Worm (Caenorhabditis elegans) whole organism, late embryonic: ENCODE results near the gene fbxa-155.

Source experiments
- K09A11.1 ChIP-seq: sonication (generic microtip); optimal IDR thresholded peaks from 2 replicates; lab custom pipeline; 2017; ENCODE audit warnings: antibody characterized with exemption, mild to moderate bottlenecking, missing genetic modification characterization, missing compliant biosample characterization; ENCODE audit not compliant: insufficient read depth
- ahr-1 ChIP-seq: sonication (generic microtip); optimal IDR thresholded peaks from 2 replicates; lab custom pipeline; 2016; ENCODE audit warnings: missing genetic modification characterization, missing compliant biosample characterization
- ceh-19 ChIP-seq: fragments of 200-800 bp; sonication (Bioruptor generic); optimal IDR thresholded peaks from 2 replicates; lab custom pipeline; 2018; ENCODE audit warnings: mild to moderate bottlenecking, missing genetic modification characterization, missing compliant biosample characterization
- ceh-31 ChIP-seq: sonication (generic microtip); optimal IDR thresholded peaks from 2 replicates; lab custom pipeline; 2016; ENCODE audit warnings: missing genetic modification characterization, missing compliant biosample characterization
- ceh-34 ChIP-seq: sonication (generic microtip); optimal IDR thresholded peaks from 2 replicates; lab custom pipeline; 2016; ENCODE audit warnings: mild to moderate bottlenecking, missing genetic modification characterization, missing compliant biosample characterization
- ceh-45 ChIP-seq: fragments of 200-800 bp; sonication (Bioruptor generic); IDR thresholded peaks from 2 replicates; pipeline ENCODE4 v1.3.6; 2022; ENCODE audit warnings: missing genetic modification reagents, missing genetic modification characterization, missing compliant biosample characterization
- ceh-48 ChIP-seq: sonication (generic microtip); optimal IDR thresholded peaks from 2 replicates; lab custom pipeline; 2016; ENCODE audit warnings: missing genetic modification characterization, inconsistent platforms, missing compliant biosample characterization
- ceh-6 ChIP-seq: fragments of 200-800 bp; sonication (Bioruptor generic); optimal IDR thresholded peaks from 2 replicates; lab custom pipeline; 2018; ENCODE audit warnings: mild to moderate bottlenecking, missing genetic modification characterization, missing compliant biosample characterization
- ceh-9 ChIP-seq: sonication (generic microtip); optimal IDR thresholded peaks from 2 replicates; lab custom pipeline; 2016; ENCODE audit warnings: mild to moderate bottlenecking, missing genetic modification characterization, inconsistent platforms, missing compliant biosample characterization
- elt-2 ChIP-seq: sonication (generic microtip); optimal IDR thresholded peaks from 2 replicates; lab custom pipeline; 2016; ENCODE audit warnings: missing genetic modification reagents, missing genetic modification characterization, missing compliant biosample characterization
- elt-4 ChIP-seq: sonication (generic microtip); optimal IDR thresholded peaks from 2 replicates; lab custom pipeline; 2016; ENCODE audit warnings: missing genetic modification characterization, missing compliant biosample characterization
- ets-4 ChIP-seq: sonication (generic microtip); optimal IDR thresholded peaks from 2 replicates; lab custom pipeline; 2016; ENCODE audit warnings: missing genetic modification characterization, missing compliant biosample characterization
- fax-1 ChIP-seq: sonication (generic microtip); optimal IDR thresholded peaks from 2 replicates; lab custom pipeline; 2016; ENCODE audit warnings: missing genotype, missing genetic modification characterization, missing compliant biosample characterization
- fkh-10 ChIP-seq: fragments of 150-350 bp; optimal IDR thresholded peaks from 2 replicates; lab custom pipeline; 2014; ENCODE audit warnings: missing biosample characterization, missing genetic modification reagents, missing genetic modification characterization
- gmeb-2 ChIP-seq: sonication (generic microtip); optimal IDR thresholded peaks from 2 replicates; lab custom pipeline; 2016; ENCODE audit warnings: missing genetic modification characterization, inconsistent platforms, missing compliant biosample characterization
- hlh-30 ChIP-seq: sonication (generic microtip); optimal IDR thresholded peaks from 2 replicates; lab custom pipeline; 2017; ENCODE audit warnings: antibody characterized with exemption, missing genetic modification characterization, missing compliant biosample characterization; ENCODE audit not compliant: insufficient read depth
- hlh-6 ChIP-seq: sonication (generic microtip); optimal IDR thresholded peaks from 2 replicates; lab custom pipeline; 2016; ENCODE audit warnings: missing genotype, missing genetic modification characterization, missing compliant biosample characterization
- lim-6 ChIP-seq: sonication (generic microtip); optimal IDR thresholded peaks from 2 replicates; lab custom pipeline; 2016; ENCODE audit warnings: missing genetic modification characterization, missing compliant biosample characterization
- mec-3 ChIP-seq: sonication (generic microtip); optimal IDR thresholded peaks from 2 replicates; lab custom pipeline; 2016; ENCODE audit warnings: borderline replicate concordance, missing genetic modification characterization, missing compliant biosample characterization
- nfya-1 ChIP-seq: sonication (generic microtip); optimal IDR thresholded peaks from 2 replicates; lab custom pipeline; 2017; ENCODE audit warnings: missing genetic modification characterization, mild to moderate bottlenecking, missing compliant biosample characterization, antibody characterized with exemption, moderate library complexity
- npax-4 ChIP-seq: sonication (generic microtip); optimal IDR thresholded peaks from 2 replicates; lab custom pipeline; 2016; ENCODE audit warnings: missing genetic modification characterization, missing compliant biosample characterization
- odd-2 ChIP-seq: sonication (generic microtip); optimal IDR thresholded peaks from 2 replicates; lab custom pipeline; 2017; ENCODE audit warnings: antibody characterized with exemption, mild to moderate bottlenecking, missing genetic modification characterization, missing compliant biosample characterization
- pat-9 ChIP-seq: fragments of 200-800 bp; sonication (Bioruptor generic); optimal IDR thresholded peaks from 2 replicates; lab custom pipeline; 2018; ENCODE audit warnings: mild to moderate bottlenecking, missing genetic modification characterization, moderate library complexity, missing compliant biosample characterization
- pax-1 ChIP-seq: fragments of 150-350 bp; optimal IDR thresholded peaks from 2 replicates; lab custom pipeline; 2014; ENCODE audit warnings: missing biosample characterization, missing genetic modification characterization
- pha-2 ChIP-seq: sonication (generic microtip); optimal IDR thresholded peaks from 2 replicates; lab custom pipeline; 2017; ENCODE audit warnings: mild to moderate bottlenecking, missing genetic modification characterization, missing compliant biosample characterization
- sox-2 ChIP-seq: fragments of 200-800 bp; sonication (Bioruptor generic); IDR thresholded peaks from 2 replicates; pipeline ENCODE4 v1.3.6; 2022; ENCODE audit warnings: missing genetic modification reagents, missing genetic modification characterization, missing compliant biosample characterization
- sox-4 ChIP-seq: sonication (generic microtip); optimal IDR thresholded peaks from 2 replicates; lab custom pipeline; 2017; ENCODE audit warnings: mild to moderate bottlenecking, missing genetic modification characterization, inconsistent platforms, missing compliant biosample characterization
- tbx-2 ChIP-seq: sonication (generic microtip); optimal IDR thresholded peaks from 2 replicates; lab custom pipeline; 2016; ENCODE audit warnings: missing genetic modification characterization, missing compliant biosample characterization
- tbx-7 ChIP-seq: sonication (generic microtip); optimal IDR thresholded peaks from 2 replicates; lab custom pipeline; 2016; ENCODE audit warnings: missing genotype, missing genetic modification characterization, missing compliant biosample characterization
- unc-3 ChIP-seq, 2 experiments: fragments of 200-800 bp in 1 of 2; sonication (Bioruptor generic) in 1 of 2; sonication (generic microtip) in 1 of 2; conservative IDR thresholded peaks in 1 of 2; optimal IDR thresholded peaks in 1 of 2; 2 replicates each; pipeline versions ENCODE4 v1.3.6 to Lab custom; 2016 to 2022; ENCODE audit warnings: missing compliant biosample characterization in 2 of 2, missing genetic modification characterization in 2 of 2, missing genetic modification reagents in 1 of 2
- unc-55 ChIP-seq: sonication (generic microtip); optimal IDR thresholded peaks from 2 replicates; lab custom pipeline; 2017; ENCODE audit warnings: missing biosample characterization, missing genetic modification reagents, missing genetic modification characterization
- zip-5 ChIP-seq: sonication (generic microtip); optimal IDR thresholded peaks from 2 replicates; lab custom pipeline; 2016; ENCODE audit warnings: missing genetic modification characterization, missing compliant biosample characterization
- ztf-16 ChIP-seq: sonication (generic microtip); optimal IDR thresholded peaks from 2 replicates; lab custom pipeline; 2017; ENCODE audit warnings: missing genetic modification characterization, missing compliant biosample characterization

The fbxa-155 gene

DNA sequence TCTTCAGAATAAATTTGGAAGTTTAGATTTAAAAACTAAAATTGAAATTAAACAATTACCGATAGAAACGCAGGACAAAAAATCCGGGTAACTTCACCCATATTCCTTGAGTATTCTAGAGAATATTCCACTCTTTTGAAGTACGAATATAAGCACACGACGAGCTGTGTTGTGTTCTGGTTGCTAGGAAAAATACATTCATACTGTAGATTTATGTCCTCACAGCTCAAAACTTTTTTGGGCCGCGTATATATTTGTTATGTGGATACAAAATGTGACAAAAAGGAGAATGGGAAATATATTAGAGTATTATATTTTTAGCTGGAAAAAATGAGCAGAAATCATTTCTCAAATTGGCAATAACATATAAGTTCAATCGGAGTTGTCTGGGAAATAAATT lies 23.2 kb upstream of the fbxa-155 start, which contains the start of gene M04D8.5:
Gene M04D8.5 (minus strand): TSS at position 101 of the 400 bp plus-strand sequence.
- TF ChIP-seq hlh-6 (tag; lab: Kevin White, UChicago) (no peak), elt-4 (tag; lab: Kevin White, UChicago) (no peak), sox-2 (no peak), fkh-10 (no peak), pat-9 (tag; lab: Kevin White, UChicago) (no peak), odd-2 (tag; lab: Kevin White, UChicago) (no peak), npax-4 (tag; lab: Kevin White, UChicago) (no peak), ceh-45 (no peak), zip-5 (tag; lab: Kevin White, UChicago) (no peak), nfya-1 (tag; lab: Kevin White, UChicago) (no peak), ztf-16 (tag; lab: Kevin White, UChicago) (no peak), ceh-31 (tag; lab: Kevin White, UChicago) (no peak), ceh-48 (tag; lab: Kevin White, UChicago) (no peak)

DNA sequence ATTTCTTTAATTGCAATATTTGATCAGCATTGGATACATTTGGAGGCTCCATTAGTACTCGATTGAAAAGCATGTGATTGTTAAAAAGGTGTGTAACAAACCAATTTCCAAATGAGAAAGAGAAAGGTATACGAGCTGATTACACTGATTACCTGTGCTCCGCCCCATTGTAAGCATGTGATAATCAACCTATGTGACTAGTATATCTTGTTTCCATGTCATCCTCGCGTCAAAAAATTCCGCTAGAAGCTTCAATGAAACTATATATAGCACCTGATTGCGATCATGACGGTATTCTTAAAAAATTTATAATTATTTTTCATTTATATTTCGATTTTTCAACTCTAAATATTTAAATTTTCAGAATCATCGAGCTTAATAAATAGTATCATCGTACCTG lies 20.5 kb upstream of the fbxa-155 start, which contains the start of gene M04D8.4:
Gene M04D8.4 (minus strand): TSS at position 101 of the 400 bp plus-strand sequence.
- no peak for TF ChIP-seq pax-1
- no peak for TF ChIP-seq elt-2 (tag; lab: Kevin White, UChicago)
- TF ChIP-seq ceh-34, result no peak
- TF ChIP-seq K09A11.1 (tag; lab: Kevin White, UChicago), result no peak
- no peak for TF ChIP-seq ceh-19
- TF ChIP-seq mec-3 (tag; lab: Kevin White, UChicago), result no peak
- no peak for TF ChIP-seq gmeb-2 (tag; lab: Kevin White, UChicago)
- TF ChIP-seq ceh-45, result no peak
- TF ChIP-seq hlh-30 (tag; lab: Kevin White, UChicago), result no peak
- no peak for TF ChIP-seq ahr-1 (tag; lab: Kevin White, UChicago)

DNA sequence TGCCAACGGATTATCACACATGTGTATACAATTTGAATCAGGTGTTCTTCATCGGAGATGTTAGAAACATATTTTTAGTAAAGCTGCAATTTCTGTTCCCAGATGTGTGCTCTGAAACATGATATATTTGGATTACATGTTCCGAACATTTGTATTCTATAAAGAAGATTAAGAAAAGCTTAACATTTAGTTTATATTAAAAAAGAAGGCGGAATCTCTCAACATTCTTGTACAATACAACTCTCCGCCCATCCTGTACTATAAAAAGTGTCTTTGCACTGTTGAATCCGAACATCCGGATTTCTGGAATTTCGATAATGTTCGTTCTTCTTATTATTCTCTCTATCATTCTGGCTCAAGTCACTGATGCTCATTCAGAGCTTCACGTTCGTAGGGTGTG lies 17.9 kb upstream of the fbxa-155 start, which contains the start of gene ins-23:
Gene ins-23 (plus strand): TSS at position 301 of the 400 bp plus-strand sequence.
- TF ChIP-seq unc-55 (GFP tag; lab: Kevin White, UChicago), result no peak

DNA sequence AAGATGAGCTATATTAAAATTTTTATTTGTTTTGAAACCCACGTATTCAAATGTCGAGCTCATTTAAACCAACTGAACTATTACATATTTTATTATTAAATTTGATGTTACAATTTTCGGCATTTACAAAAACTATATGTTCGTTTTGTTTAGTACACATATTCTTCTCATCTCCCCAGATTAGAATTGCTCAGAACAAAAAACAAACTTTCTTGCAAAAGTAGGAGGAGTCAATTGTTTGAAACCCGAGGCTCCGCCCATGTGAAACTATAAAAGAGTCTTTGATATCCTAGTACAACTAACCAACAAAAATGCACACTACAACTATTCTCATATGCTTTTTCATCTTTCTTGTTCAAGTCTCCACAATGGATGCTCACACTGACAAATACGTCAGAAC lies 16.0 kb upstream of the fbxa-155 start, which contains the start of gene ins-22:
Gene ins-22 (plus strand): TSS at position 301 of the 400 bp plus-strand sequence.
- TF ChIP-seq fax-1 (tag; lab: Kevin White, UChicago), result no peak
- TF ChIP-seq fkh-10, result no peak
- no peak for TF ChIP-seq unc-3 (GFP tag; conservative IDR thresholded peaks at IDR 0.05; lab: Robert Waterston, UW)
- TF ChIP-seq unc-3 (tag; optimal IDR thresholded peaks at IDR 0.05; lab: Kevin White, UChicago), result no peak
- TF ChIP-seq ceh-9 (tag; lab: Kevin White, UChicago), result no peak
- no peak for TF ChIP-seq lim-6 (tag; lab: Kevin White, UChicago)

DNA sequence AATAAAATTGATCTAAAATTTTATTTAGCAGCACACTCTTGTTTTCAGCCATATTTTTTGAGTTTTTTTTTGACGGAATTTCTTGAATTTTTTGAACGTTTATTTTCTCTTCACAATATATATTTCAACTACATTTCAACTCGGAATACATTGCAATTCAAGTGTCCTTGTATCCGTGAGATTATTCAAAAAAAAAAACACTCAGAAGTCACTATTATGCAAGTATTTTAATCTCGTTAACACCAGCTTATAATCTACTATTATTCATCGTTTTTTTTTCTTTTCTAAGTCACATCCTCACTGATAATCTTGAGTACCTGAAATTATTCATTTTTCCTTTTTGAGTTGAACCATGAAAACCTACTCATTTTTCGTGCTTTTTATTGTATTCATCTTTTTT lies 13.4 kb upstream of the fbxa-155 start, which contains the start of gene ins-21:
Gene ins-21 (plus strand): TSS at position 301 of the 400 bp plus-strand sequence.
- TF ChIP-seq pha-2 (no peak), ets-4 (tag; lab: Kevin White, UChicago) (no peak), tbx-2 (tag; lab: Kevin White, UChicago) (no peak), ceh-6 (no peak), tbx-7 (tag; lab: Kevin White, UChicago) (no peak), sox-4 (tag; lab: Kevin White, UChicago) (no peak), hlh-30 (tag; lab: Kevin White, UChicago) (no peak)
